Worm (Caenorhabditis elegans): ENCODE data around the gene sru-15.

Gene sru-15

DNA sequence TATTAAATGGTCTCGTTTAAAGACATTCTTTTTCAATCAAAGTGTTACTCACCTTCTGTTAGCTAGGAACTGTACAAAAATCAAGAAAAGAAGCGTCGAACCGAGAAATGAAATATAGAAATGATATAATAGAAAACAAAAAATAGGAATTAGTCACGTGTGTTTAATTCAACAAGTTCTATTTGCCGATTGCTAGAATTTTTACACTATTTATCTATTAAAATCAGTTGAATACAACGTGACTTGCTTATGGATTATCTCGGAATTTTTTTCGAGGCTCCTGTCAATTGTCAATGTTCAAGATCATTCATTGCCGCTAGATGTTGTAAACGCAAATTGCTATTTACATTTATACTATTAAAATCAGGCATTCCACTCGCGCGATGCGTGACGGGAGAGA is 28.7 kb upstream of the sru-15 start, which contains the start of gene zipt-17:
zipt-17 (minus strand) TSS at position 101 of the 400 bp plus-strand sequence.
- TF ChIP-seq egl-27 (tag; optimal IDR thresholded peaks at IDR 0.05) (no peak), C04F5.9 (tag; optimal IDR thresholded peaks at IDR 0.05) (no peak), mep-1 (tag; optimal IDR thresholded peaks at IDR 0.05) (no peak), elt-3 (tag; optimal IDR thresholded peaks at IDR 0.05) (no peak), zag-1 (tag; optimal IDR thresholded peaks at IDR 0.05) (no peak)

DNA sequence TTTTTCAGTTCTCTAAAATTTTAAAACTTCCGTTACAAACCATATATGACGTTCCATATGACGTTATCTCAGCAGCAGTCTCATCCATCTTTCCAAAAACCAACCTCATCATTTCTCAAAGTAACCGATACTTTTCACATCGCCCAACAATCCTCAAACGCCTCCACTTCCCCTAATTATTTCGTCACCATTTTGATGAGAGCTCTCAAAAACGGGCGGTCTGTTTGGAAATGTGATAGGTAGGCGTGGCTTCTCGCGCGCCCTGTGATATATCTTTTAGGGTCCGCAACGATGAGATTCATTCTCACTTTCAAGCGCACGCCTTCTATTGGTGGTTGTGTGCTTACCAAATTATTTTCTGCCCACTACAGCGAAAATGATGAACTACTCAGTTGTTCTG is 27.7 kb upstream of the sru-15 start, which contains the start of gene trh-1:
trh-1 (plus strand) TSS at position 301 of the 400 bp plus-strand sequence.
- TF ChIP-seq unc-86 (tag; optimal IDR thresholded peaks at IDR 0.05) = no peak
- TF ChIP-seq egl-27 (tag; optimal IDR thresholded peaks at IDR 0.05) = no peak
- TF ChIP-seq zag-1 (tag; optimal IDR thresholded peaks at IDR 0.05) = no peak

- TF ChIP-seq mab-9 (GFP tag; IDR thresholded peaks at IDR 0.05) (no peak), blmp-1 (tag; optimal IDR thresholded peaks at IDR 0.05) (peak; percentile 82), nhr-19 (GFP tag; conservative IDR thresholded peaks at IDR 0.05) (no peak)
These were observed 24.5 kb upstream of the sru-15 start, which contains the start of gene C30H6.5 for ce11 chrIV:17371469-17371868. C30H6.5 (plus strand) TSS chrIV:17371769.

- TF ChIP-seq efl-1 (optimal IDR thresholded peaks at IDR 0.05) (no peak), efl-1 (GFP tag; optimal IDR thresholded peaks at IDR 0.05 in 1 of 2) (peak in 1 of 2 experiments; percentile 13), elt-3 (tag; optimal IDR thresholded peaks at IDR 0.05) (no peak)
These were observed 19.9 kb upstream of the sru-15 start, which contains the start of gene haf-1 for ce11 chrIV:17376127-17376526. haf-1 (plus strand) TSS chrIV:17376427.

DNA sequence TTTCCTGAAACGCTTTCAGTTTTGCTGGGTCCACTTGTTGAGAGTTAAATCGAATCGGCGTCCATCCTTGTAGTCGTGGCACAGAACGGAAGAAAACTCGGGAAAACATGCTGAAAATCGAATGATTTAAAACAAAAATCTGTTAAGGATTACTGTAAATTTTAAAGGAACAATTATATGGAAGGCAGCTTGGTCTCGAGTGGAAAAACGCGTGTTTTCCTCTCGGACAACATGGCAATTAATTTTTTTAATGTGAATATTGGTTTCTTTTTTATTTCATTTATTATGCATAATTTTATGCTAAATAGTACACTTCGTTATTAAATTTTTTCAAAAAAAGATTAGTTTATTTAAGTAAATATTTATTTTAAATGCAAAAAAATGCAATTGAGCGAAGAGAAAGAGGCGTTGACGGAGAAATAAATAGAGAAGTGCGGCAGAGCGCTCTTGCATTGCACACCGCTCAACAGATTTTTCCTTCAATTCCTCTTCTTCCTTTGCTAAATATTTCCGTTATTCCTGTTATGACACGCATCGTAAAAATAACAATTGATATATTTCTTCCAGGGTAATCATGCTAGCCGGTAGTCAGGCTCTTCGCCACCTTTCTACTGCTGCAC is 15.8 kb upstream of the sru-15 start, which contains the start of the genes C30H6.9 and dlat-2:
C30H6.9 (minus strand) TSS at position 110 of the 620 bp plus-strand sequence.
dlat-2 (plus strand) TSS at position 566 of the 620 bp plus-strand sequence.
- peak; percentile 20 to 25 for TF ChIP-seq efl-1 (optimal IDR thresholded peaks at IDR 0.05)
- peak in 1 of 2 experiments; percentile 35 for TF ChIP-seq efl-1 (GFP tag; optimal IDR thresholded peaks at IDR 0.05 in 1 of 2)
- no peak for TF ChIP-seq grh-1 (GFP tag; IDR thresholded peaks at IDR 0.05)
- peak; percentile 19 to 50 for TF ChIP-seq lsy-2 (tag; optimal IDR thresholded peaks at IDR 0.05)
- peak; percentile 3 for TF ChIP-seq skn-1 (tag; optimal IDR thresholded peaks at IDR 0.05)
- TF ChIP-seq dpl-1 (GFP tag; optimal IDR thresholded peaks at IDR 0.05) = peak in 2 of 3 experiments; percentile 21 to 49
- TF ChIP-seq ceh-90 (tag; optimal IDR thresholded peaks at IDR 0.05) = no peak
- peak; percentile 15 for TF ChIP-seq snu-23 (GFP tag; optimal IDR thresholded peaks at IDR 0.05)
- TF ChIP-seq egl-27 (tag; optimal IDR thresholded peaks at IDR 0.05) = no peak
- TF ChIP-seq nhr-77 (tag; optimal IDR thresholded peaks at IDR 0.05) = no peak
- no peak for TF ChIP-seq pax-3 (tag; optimal IDR thresholded peaks at IDR 0.05)
- TF ChIP-seq blmp-1 (tag; optimal IDR thresholded peaks at IDR 0.05) = peak; percentile 46
- TF ChIP-seq lin-15B (tag; optimal IDR thresholded peaks at IDR 0.05) = peak; percentile 13
- peak; percentile 24 to 47 for TF ChIP-seq lin-35 (GFP tag; optimal IDR thresholded peaks at IDR 0.05)
- TF ChIP-seq elt-3 (tag; optimal IDR thresholded peaks at IDR 0.05) = no peak
- TF ChIP-seq C16A3.4 (tag; optimal IDR thresholded peaks at IDR 0.05) = peak; percentile 11
- no peak for TF ChIP-seq alr-1 (tag; optimal IDR thresholded peaks at IDR 0.05; ENCODE audit: borderline replicate concordance)
- TF ChIP-seq nhr-90 (tag; optimal IDR thresholded peaks at IDR 0.05; ENCODE audit: poor library complexity) = peak; percentile 9
- peak; percentile 22 for TF ChIP-seq nhr-20 (tag; optimal IDR thresholded peaks at IDR 0.05)
- TF ChIP-seq nhr-47 (tag; optimal IDR thresholded peaks at IDR 0.05) = peak; percentile 24

- TF ChIP-seq egl-13 (tag; optimal IDR thresholded peaks at IDR 0.05) (no peak), unc-30 (tag; optimal IDR thresholded peaks at IDR 0.05) (no peak), vab-15 (tag; optimal IDR thresholded peaks at IDR 0.05) (no peak), elt-3 (tag; optimal IDR thresholded peaks at IDR 0.05) (no peak)
These were observed 14.0 kb upstream of the sru-15 start, which contains the start of gene C30H6.8 for ce11 chrIV:17382029-17382428. C30H6.8 (plus strand) TSS chrIV:17382329.
